Fruit fly (Drosophila melanogaster): ENCODE measurements around the gene CG17141.

DNA sequence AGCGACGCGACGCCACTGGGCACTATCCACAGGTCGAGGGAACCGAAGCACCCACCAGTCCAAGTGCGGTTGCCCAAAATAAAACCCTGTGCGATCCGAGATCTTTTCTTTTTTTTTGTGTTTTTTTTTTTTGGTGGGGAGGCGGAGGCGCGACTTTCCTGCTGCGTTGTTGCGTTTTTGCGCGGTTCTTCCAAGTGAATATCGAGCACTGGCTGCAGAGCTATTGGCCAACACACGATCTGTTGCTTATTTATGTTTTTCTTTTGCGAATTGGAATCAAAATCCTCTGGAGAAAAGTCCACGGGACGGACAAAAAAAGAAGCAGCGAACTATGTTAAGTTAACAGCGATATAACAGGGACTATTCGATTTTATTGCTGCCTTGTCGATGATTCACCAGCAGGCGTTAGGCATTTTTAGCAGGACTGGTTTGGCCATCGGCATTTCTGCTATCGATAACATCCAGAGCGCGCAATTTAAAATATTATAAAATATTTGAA, 26.5 kb downstream of the CG17141 start, which contains the start of gene wge:
- TF ChIP-seq Dll (optimal IDR thresholded peaks at IDR 0.05) (no peak), psq (optimal IDR thresholded peaks at IDR 0.05) (no peak), pan (optimal IDR thresholded peaks at IDR 0.05) (no peak)
